Fruit fly (Drosophila melanogaster): ENCODE results near the gene CG42717.
A peak's percentile ranks its signal among the peaks of the same experiment; 100 is the strongest.

CG42717 gene

DNA sequence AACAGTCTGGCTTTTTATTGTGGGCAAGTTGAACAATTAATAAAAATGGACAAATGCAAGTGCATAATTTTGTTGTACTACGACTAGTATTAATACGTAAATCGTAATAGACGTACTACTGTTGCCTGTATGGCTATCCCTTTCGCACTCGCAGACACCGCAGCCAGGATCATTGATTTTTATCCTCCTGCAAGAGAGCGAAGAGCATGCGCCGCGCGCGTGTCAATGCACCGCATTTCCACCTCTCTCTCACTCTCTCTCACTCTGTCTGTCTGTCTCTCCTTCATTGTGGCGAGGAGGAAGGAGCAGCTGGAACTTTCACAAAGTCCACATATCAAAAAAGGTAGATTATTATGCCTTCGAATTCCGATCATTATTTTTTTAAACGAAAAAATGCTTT lies 14.1 kb upstream of the CG42717 start:
- TF ChIP-seq CG8478 (optimal IDR thresholded peaks at IDR 0.05) (no peak), CTCF (optimal IDR thresholded peaks at IDR 0.05) (no peak)

DNA sequence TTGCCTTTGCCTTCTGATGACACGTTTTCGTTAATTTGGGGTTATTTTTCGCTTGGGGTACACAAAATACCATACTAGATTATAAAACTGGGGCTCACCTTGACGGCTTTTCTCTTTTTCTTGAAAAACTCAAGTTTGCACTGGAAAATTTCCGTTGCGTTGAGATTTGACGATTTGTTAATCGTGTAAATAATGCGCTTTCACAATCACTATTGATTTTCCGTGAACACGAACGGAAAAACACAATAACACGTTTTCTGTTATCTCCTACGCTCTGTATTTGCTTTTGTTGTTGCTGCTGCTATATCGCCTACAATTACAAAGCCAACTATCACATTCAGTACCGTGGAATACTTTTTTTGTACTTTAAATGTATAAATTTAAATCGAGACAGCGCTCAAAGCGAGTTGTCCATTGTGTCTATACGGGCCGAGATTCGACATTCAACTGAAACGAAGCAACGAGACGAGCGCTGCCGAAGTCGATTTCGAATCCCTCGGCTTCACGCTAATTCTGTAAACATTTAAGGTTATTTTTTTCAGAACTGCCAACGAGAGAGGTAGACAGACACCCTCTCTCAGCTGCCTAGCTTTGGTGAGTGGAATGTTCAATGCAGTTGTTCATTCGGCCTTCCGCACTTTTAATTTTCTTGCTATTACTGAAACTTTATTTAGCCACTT lies 13.5 kb upstream of the CG42717 start:
- TF ChIP-seq CTCF (optimal IDR thresholded peaks at IDR 0.05) (no peak), CG8478 (optimal IDR thresholded peaks at IDR 0.05) (no peak)

DNA sequence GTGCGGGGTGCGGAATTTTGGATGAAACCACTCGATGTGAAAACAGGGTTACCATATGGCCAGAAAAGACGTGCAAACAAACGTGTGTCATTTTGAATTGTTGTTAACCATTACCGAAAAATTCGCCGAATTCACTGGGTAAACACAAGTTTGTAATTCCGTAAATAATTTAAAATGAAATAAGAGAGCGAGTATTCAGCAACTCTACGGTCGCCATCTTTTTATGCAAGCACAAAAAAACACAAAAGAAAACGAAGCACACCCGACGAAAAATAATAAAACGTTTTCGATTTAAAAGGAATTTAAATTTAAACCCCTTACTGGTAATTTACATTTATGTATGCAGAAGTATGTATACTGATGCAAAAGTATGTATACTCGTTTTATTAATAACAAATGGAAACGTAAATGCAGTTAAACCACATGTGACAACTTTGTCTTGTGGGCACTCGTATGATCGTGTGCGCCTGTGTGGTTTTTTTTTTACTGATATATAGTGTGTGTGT lies 12.9 kb upstream of the CG42717 start:
- TF ChIP-seq CTCF (optimal IDR thresholded peaks at IDR 0.05) (no peak), CG8478 (optimal IDR thresholded peaks at IDR 0.05) (no peak)

DNA sequence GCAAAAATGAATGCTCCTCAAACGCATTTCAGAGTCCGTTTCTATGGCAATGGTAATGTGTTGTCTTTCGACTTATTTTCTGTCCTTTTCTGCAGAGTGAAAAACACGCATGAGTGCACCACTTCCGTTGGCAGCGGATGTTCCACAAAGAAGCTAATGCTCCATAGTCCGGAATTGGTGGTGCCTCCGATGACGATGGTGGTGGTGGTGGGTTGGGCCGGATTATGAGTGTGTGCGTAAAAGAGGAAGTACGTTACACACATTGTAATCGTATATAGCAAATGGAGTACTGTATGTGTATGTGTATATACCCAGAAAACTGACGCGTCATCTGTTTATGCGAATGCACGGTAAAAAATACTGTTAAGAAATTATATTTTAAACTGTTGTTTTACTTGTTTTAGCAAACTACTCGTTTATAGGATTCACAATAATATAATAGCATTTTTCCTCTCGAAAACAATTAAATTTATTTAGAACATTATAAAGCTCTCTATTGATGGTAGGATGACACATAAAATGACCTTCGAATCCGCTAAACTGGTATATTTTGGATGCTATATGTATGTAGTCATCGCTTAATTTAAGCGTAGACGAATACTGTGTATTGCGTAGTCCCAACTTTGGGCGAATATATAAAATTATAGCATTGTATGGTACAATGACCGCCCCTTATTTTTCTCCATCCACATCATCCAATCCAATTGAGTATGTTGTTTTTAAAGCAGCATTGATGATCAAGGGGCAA lies 12.3 kb upstream of the CG42717 start:
- TF ChIP-seq CTCF (optimal IDR thresholded peaks at IDR 0.05) = no peak
- TF ChIP-seq CG8478 (optimal IDR thresholded peaks at IDR 0.05) = no peak

DNA sequence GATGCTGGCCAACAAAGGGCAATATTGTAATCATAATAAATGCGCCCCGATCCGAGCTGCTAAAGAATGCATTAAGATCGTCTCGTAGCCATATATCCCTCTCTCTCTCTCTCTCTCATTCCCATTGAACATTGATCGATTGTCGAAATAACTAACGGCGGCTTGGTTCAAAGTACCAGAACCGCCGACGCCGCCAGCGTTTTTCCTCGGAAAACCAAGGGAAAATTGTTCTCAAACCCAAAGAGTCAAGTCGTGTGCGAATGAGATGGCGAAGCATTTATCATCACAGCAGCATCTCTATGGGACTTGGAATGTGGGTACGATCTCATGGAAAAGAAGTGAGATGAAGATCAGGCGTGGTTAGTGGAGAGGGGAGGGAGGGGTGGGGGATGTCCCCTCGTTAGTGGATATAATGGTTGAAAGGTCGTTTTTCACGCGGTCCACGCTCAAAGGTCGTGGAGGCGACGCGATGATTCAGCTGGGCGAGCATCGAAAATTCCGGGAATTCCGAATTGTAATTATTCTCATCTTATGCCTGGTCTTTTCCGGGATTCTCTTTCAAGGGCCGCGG lies 10.9 kb upstream of the CG42717 start:
- no peak for TF ChIP-seq CG8478 (optimal IDR thresholded peaks at IDR 0.05)
- no peak for TF ChIP-seq CTCF (optimal IDR thresholded peaks at IDR 0.05)

DNA sequence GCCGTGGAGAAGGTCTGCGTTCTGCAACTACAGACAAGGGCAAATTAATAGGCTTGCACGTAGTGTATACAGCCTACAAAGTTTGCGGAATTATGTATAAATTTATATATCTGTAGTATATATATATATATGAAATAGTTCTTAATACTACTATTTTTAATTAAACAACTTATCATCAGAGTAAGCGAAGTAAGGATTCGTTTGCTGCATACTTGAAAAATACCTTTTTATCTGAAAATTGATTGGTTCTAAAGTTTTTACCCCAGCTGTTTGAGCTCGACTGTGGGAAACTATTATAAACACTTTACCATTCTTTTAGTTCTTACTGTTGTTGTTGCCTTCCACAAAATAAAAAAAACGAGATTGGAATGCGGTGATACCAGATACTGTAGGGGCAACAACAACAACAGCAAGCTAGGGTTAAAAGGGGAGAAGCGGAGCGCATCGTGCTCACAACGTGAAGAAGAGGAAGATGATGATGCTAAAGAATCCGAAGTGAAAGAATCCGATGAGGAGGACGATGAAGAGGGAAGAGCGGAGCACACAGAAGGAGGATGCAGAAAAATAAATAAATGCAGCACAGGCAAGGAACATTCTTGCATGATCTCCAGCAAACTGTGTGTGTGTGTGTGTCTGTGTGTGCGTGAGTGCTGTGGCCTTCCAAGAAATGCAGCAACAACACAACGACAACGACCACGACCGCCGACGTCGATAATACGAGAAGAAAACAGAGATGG lies 10.2 kb upstream of the CG42717 start:
- TF ChIP-seq CTCF (optimal IDR thresholded peaks at IDR 0.05) = no peak

DNA sequence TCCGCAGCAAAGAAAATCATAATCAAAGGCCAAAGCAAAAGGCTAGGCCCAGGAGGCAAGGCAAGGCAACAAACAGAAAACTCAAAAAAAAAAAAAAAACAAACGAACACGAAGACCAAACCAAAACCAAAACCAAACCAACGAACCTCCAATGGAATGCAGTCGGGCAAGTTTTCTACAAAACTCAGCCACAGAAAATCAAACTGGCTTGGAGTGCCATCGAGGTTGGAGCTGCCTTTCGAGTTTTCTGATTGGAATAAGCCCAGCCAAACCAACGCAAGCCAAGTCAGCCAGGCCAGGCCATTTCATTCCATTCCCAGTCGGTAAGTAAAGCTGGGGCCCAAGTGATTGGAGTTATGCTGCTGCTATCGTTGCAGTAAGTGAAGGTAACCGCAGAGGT lies 9.7 kb upstream of the CG42717 start:
- no peak for TF ChIP-seq CTCF (optimal IDR thresholded peaks at IDR 0.05)
- TF ChIP-seq CG8478 (optimal IDR thresholded peaks at IDR 0.05) = no peak

DNA sequence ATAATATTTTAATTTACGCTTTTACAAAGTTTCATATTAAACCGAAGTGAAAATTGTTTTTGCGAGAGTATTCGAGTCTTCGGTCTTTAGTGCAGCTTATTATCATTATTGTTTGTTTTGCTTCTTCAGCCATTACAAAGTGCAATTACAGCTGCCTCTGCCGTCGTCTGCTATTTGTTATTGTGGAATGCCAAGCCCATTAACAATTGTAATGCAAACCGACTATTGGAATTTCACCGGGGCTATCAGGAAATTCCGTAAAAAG lies 9.0 kb upstream of the CG42717 start:
- no peak for TF ChIP-seq CTCF (optimal IDR thresholded peaks at IDR 0.05)
- TF ChIP-seq CG8478 (optimal IDR thresholded peaks at IDR 0.05) = no peak

DNA sequence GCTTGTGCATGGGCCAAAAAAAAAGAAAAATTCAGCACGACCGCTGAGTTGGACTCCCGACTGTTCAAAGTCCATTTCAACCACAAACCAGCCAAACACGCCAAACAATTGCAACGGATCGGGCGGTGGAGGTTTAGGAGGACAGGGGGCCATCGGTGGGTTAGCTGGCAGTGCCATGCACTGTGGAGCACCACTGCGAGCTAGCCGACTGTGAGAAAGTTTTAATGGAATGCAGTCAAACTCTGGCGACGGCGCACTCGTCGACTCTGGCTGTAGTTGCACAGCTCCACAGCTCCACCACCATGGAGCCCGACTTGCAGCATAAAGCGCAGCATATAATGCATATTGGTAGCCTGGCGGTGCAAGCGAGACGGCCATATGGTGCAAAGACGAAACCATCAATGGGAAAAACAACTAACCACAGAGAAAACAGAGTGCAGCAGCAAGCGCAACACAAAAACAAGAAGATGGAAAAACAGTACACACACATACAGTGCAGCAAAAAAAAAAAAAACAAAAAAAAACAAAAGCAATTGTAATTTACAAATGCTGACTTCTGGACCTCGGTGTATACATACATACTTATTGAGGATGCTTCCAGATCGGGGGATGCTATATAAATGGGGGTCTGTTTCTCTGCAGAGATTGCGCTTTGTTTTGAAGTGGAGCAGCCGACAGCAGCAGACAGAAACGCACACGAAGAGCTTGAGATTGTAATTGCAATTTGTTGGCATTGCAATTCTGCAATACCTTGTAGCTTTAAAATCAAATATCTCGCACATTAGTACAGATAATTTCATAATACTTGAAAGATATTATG lies 8.5 kb upstream of the CG42717 start:
- TF ChIP-seq CTCF (optimal IDR thresholded peaks at IDR 0.05) = no peak
- TF ChIP-seq CG8478 (optimal IDR thresholded peaks at IDR 0.05) = no peak

DNA sequence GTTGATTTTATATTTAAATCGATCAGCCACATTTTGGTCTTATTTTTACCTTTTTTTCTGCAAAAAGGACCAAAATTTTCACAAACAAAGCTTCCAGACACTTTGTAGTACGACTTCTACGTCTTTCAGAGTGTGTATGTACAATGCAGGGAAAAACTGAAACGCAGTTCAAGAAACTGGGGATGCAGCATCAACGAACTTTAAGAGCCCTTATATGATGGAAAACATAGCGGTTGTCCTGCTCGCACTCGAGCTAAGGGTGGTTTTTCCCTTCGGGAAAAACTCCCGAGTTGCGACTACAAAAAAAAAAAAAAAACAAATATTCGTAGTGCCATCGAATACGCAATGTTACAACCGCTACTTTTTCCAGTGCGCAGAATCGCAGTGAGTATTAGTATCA lies 7.4 kb upstream of the CG42717 start:
- TF ChIP-seq CG8478 (optimal IDR thresholded peaks at IDR 0.05) (no peak), CTCF (optimal IDR thresholded peaks at IDR 0.05) (no peak)

DNA sequence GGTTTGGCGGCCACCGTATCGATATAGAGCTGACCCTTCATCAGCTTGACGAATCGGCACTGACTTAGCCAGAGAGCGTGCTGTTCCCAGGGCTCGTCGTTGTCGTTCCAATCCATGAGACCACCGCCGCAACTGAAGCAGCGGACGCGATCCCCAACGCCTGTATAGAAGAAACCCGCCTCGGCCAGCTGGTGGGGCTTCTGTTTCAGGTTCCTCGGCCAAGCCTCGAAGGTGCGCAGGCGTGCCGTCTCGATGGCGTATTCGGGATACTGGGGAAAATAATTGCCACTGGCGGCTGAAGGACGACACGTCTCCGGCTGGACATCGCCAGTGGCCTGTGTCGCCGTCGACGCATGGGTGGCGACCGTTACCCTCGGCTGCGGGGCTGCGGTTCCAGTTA lies 6.1 kb upstream of the CG42717 start:
- no peak for TF ChIP-seq CTCF (optimal IDR thresholded peaks at IDR 0.05)
- no peak for TF ChIP-seq CG8478 (optimal IDR thresholded peaks at IDR 0.05)

DNA sequence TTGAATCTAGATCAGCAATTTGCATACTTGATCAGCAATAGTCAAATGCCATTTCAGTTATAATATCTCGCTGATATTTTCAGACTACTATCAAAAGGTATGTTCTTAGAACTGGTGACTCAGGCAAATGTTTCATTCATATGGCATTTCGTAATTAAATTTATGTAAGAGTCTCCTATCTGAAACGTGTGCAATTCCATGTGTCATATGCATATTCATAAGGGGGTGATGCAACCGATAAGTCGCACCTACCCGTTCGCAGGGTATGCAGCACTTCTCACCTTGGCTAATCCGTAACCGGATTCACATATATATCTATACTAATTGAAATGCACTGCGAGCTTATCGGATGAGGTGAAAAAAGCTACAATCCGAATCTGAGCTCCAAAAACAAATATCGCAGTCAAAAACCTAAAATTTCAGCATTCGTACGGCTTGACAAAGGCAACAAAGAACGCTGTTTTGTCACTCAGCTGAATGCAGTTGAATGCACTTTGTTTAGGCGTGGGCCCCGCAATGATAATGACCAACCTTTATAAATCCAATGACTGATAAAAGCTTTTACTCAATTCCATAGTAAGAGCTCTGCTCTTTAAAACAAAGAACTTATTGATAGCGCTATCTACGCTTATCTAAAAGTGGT lies 4.8 kb upstream of the CG42717 start:
- TF ChIP-seq CTCF (optimal IDR thresholded peaks at IDR 0.05) = no peak
- no peak for TF ChIP-seq CG8478 (optimal IDR thresholded peaks at IDR 0.05)

DNA sequence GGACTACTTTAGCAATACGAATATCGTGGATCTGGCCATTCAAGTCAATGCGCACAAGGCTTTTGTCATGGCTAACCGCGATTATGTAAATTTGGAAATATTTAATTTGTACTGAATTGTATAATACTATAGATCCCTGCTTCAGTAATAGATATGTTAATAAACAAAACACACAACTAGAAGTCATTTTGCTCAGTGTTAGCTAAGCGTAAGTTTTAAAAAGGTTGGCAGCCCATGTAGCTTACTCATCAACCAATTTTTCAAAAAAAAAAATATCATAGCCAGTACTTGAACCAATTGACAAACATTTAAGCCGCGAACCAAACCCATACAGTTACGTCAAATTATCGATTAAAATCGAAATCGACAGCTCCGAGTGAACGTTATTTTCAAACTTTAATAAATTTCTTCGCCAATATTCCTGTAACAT lies 4.1 kb upstream of the CG42717 start:
- TF ChIP-seq CG8478 (optimal IDR thresholded peaks at IDR 0.05) (no peak), CTCF (optimal IDR thresholded peaks at IDR 0.05) (peak; percentile 55 to 73)

DNA sequence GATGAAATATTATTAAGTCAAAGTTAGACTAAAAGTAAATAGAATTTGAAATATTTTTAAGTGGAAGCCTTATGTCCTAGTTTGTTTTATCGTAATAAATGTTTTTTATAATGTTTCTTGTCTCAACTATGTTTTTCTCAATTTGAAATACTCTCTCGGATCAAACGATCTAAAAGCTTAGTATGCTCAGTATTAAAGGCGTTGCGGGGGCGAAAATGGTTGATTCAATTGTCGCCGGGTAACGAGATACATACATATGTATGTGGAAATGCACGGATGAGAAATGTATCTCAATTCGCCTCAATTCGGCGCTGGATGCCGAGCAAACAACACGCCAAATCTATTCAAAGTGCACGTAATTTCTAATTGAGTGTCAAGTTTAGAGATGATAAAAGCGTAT lies 2.2 kb upstream of the CG42717 start, which contains the start of gene CG5895:
TSS of gene CG5895 (plus strand) at position 301 of the 400 bp plus-strand sequence.
- no peak for TF ChIP-seq CG8478 (optimal IDR thresholded peaks at IDR 0.05)
- TF ChIP-seq CTCF (optimal IDR thresholded peaks at IDR 0.05) = no peak
